Fruit fly (Drosophila melanogaster) whole organism, embryonic: ENCODE results near the gene Ctr1B.

Experiments used
- ATbp ChIP-seq: fragments of 200-800 bp; sonication (Bioruptor generic); optimal IDR thresholded peaks from 2 replicates; lab custom pipeline; 2017; ENCODE audit warnings: missing biosample characterization, mild to moderate bottlenecking, missing genetic modification characterization, missing genetic modification reagents
- Atf6 ChIP-seq: fragments of 200-800 bp; sonication (Bioruptor generic); IDR thresholded peaks from 2 replicates; pipeline ENCODE4 v1.3.6; 2022; ENCODE audit warnings: missing biosample characterization, missing genetic modification characterization
- Awh ChIP-seq: fragments of 200-800 bp; sonication (Bioruptor generic); IDR thresholded peaks from 2 replicates; pipeline ENCODE4, ENCODE4 v1.3.6; 2022; ENCODE audit warnings: missing biosample characterization, missing genetic modification characterization
- B-H2 ChIP-seq: fragments of 200-800 bp; sonication (Bioruptor generic); optimal IDR thresholded peaks from 2 replicates; lab custom pipeline; 2018; ENCODE audit warnings: missing biosample characterization, mild to moderate bottlenecking, missing genetic modification characterization
- CG10147 ChIP-seq: fragments of 200-800 bp; sonication (Bioruptor generic); optimal IDR thresholded peaks from 2 replicates; lab custom pipeline; 2019; ENCODE audit warnings: missing biosample characterization, mild to moderate bottlenecking, missing genetic modification characterization, moderate library complexity
- CG10267 ChIP-seq: fragments of 200-800 bp; sonication (Bioruptor generic); optimal IDR thresholded peaks from 2 replicates; lab custom pipeline; 2018; ENCODE audit warnings: missing biosample characterization, mild to moderate bottlenecking, missing genetic modification characterization, moderate library complexity
- CG11247 ChIP-seq: fragments of 200-800 bp; sonication (Bioruptor generic); IDR thresholded peaks from 2 replicates; pipeline ENCODE4 v1.3.6; 2022; ENCODE audit warnings: missing biosample characterization, missing genetic modification characterization
- CG12942 ChIP-seq: fragments of 200-800 bp; sonication (Bioruptor generic); optimal IDR thresholded peaks from 3 replicates; lab custom pipeline; 2016; ENCODE audit warnings: missing biosample characterization, missing genetic modification characterization
- CG13287 ChIP-seq: fragments of 200-800 bp; sonication (Bioruptor generic); IDR thresholded peaks from 2 replicates; pipeline ENCODE4 v1.3.6; 2022; ENCODE audit warnings: missing biosample characterization, missing genetic modification characterization; ENCODE audit not compliant: partially characterized antibody
- CG1603 ChIP-seq: fragments of 200-800 bp; sonication (Bioruptor generic); optimal IDR thresholded peaks from 2 replicates; lab custom pipeline; 2019; ENCODE audit warnings: missing biosample characterization, mild to moderate bottlenecking, missing genetic modification characterization, moderate library complexity
- CG16813 ChIP-seq: fragments of 200-800 bp; sonication (Bioruptor generic); IDR thresholded peaks from 3 replicates; pipeline ENCODE4 v1.3.6; 2022; ENCODE audit warnings: missing biosample characterization, missing genetic modification characterization; ENCODE audit not compliant: partially characterized antibody
- CG2120 ChIP-seq: fragments of 200-800 bp; sonication (Bioruptor generic); optimal IDR thresholded peaks from 3 replicates; lab custom pipeline; 2016; ENCODE audit warnings: missing biosample characterization, missing genetic modification characterization
- CG2199 ChIP-seq: fragments of 200-800 bp; sonication (Bioruptor generic); IDR thresholded peaks from 3 replicates; pipeline ENCODE4 v1.3.6; 2022; ENCODE audit warnings: missing biosample characterization, missing genetic modification characterization
- CG30403 ChIP-seq: fragments of 200-800 bp; sonication (Bioruptor generic); optimal IDR thresholded peaks from 3 replicates; lab custom pipeline; 2016; ENCODE audit warnings: missing biosample characterization, missing genetic modification characterization
- CG33557 ChIP-seq: fragments of 200-800 bp; sonication (Bioruptor generic); optimal IDR thresholded peaks from 2 replicates; lab custom pipeline; 2019; ENCODE audit warnings: missing biosample characterization, mild to moderate bottlenecking, missing genetic modification characterization, moderate library complexity
- CG34224 ChIP-seq: fragments of 200-800 bp; sonication (Bioruptor generic); IDR thresholded peaks from 3 replicates; pipeline ENCODE4 v1.3.6; 2022; ENCODE audit warnings: missing biosample characterization, missing genetic modification characterization; ENCODE audit not compliant: partially characterized antibody
- CG4360 ChIP-seq: fragments of 200-800 bp; sonication (Bioruptor generic); IDR thresholded peaks from 2 replicates; pipeline ENCODE4 v1.3.6; 2022; ENCODE audit warnings: missing biosample characterization, missing genetic modification characterization
- CG8359 ChIP-seq: fragments of 200-800 bp; sonication (Bioruptor generic); optimal IDR thresholded peaks from 2 replicates; lab custom pipeline; 2017; ENCODE audit warnings: missing biosample characterization, mild to moderate bottlenecking, missing genetic modification characterization, borderline replicate concordance
- CG8924 ChIP-seq: fragments of 200-800 bp; optimal IDR thresholded peaks from 3 replicates; lab custom pipeline; 2019; ENCODE audit warnings: missing biosample characterization, mild to moderate bottlenecking, missing genetic modification characterization, moderate library complexity
- CoRest ChIP-seq: fragments of 200-800 bp; sonication (Bioruptor generic); optimal IDR thresholded peaks from 3 replicates; lab custom pipeline; 2018; ENCODE audit warnings: missing biosample characterization, mild to moderate bottlenecking, missing genetic modification characterization, moderate library complexity
- D19B ChIP-seq: fragments of 200-800 bp; sonication (Bioruptor generic); optimal IDR thresholded peaks from 2 replicates; lab custom pipeline; 2017; ENCODE audit warnings: missing biosample characterization, mild to moderate bottlenecking, missing genetic modification characterization
- Dbx ChIP-seq: fragments of 200-800 bp; sonication (Bioruptor generic); IDR thresholded peaks from 3 replicates; pipeline ENCODE4 v1.3.6; 2022; ENCODE audit warnings: missing biosample characterization, missing genetic modification characterization
- Deaf1 ChIP-seq: fragments of 200-800 bp; optimal IDR thresholded peaks from 3 replicates; lab custom pipeline; 2019; ENCODE audit warnings: missing biosample characterization, mild to moderate bottlenecking, missing genetic modification characterization, moderate library complexity
- Dip3 ChIP-seq: fragments of 200-800 bp; sonication (Bioruptor generic); optimal IDR thresholded peaks from 3 replicates; lab custom pipeline; 2016; ENCODE audit warnings: missing biosample characterization, missing genetic modification characterization
- Dp ChIP-seq: fragments of 200-800 bp; sonication (Bioruptor generic); optimal IDR thresholded peaks from 2 replicates; lab custom pipeline; 2018; ENCODE audit warnings: missing biosample characterization, mild to moderate bottlenecking, missing genetic modification characterization, moderate library complexity
- Fer2 ChIP-seq: fragments of 200-800 bp; sonication (Bioruptor generic); optimal IDR thresholded peaks from 2 replicates; lab custom pipeline; 2018; ENCODE audit warnings: missing biosample characterization, mild to moderate bottlenecking, missing genetic modification characterization, moderate library complexity
- HLH4C ChIP-seq: fragments of 200-800 bp; sonication (Bioruptor generic); IDR thresholded peaks from 3 replicates; pipeline ENCODE4 v1.3.6; 2022; ENCODE audit warnings: missing biosample characterization, missing genetic modification characterization; ENCODE audit not compliant: partially characterized antibody
- HmgZ ChIP-seq: fragments of 200-800 bp; sonication (Bioruptor generic); optimal IDR thresholded peaks from 2 replicates; lab custom pipeline; 2018; ENCODE audit warnings: missing biosample characterization, mild to moderate bottlenecking, missing genetic modification characterization
- Med ChIP-seq: fragments of 200-800 bp; sonication (Bioruptor generic); peaks from one replicate; lab custom pipeline; 2016; ENCODE audit warnings: missing biosample characterization, missing genetic modification characterization, mild to moderate bottlenecking, inconsistent platforms, moderate library complexity
- Nf-YC ChIP-seq: fragments of 200-800 bp; optimal IDR thresholded peaks from 3 replicates; lab custom pipeline; 2019; ENCODE audit warnings: missing biosample characterization, mild to moderate bottlenecking, missing genetic modification characterization, moderate library complexity
- Sox102F ChIP-seq: fragments of 200-800 bp; sonication (Bioruptor generic); optimal IDR thresholded peaks from 2 replicates; lab custom pipeline; 2018; ENCODE audit warnings: missing biosample characterization, mild to moderate bottlenecking, missing genetic modification characterization, moderate library complexity
- Xbp1 ChIP-seq: fragments of 200-800 bp; sonication (Bioruptor generic); optimal IDR thresholded peaks from 3 replicates; lab custom pipeline; 2016; ENCODE audit warnings: missing biosample characterization, mild to moderate bottlenecking, missing genetic modification characterization
- YL-1 ChIP-seq: fragments of 200-800 bp; sonication (Bioruptor generic); optimal IDR thresholded peaks from 3 replicates; lab custom pipeline; 2017; ENCODE audit warnings: missing biosample characterization, mild to moderate bottlenecking, missing genetic modification characterization
- bowl ChIP-seq: fragments of 200-800 bp; sonication (Bioruptor generic); IDR thresholded peaks from 2 replicates; pipeline ENCODE4 v1.3.6; 2022; ENCODE audit warnings: missing biosample characterization, missing genetic modification characterization
- btn ChIP-seq: fragments of 200-800 bp; sonication (Bioruptor generic); optimal IDR thresholded peaks from 2 replicates; lab custom pipeline; 2016; ENCODE audit warnings: missing biosample characterization, missing genetic modification characterization
- chif ChIP-seq, 2 experiments: fragments of 200-800 bp; sonication (Bioruptor generic); optimal IDR thresholded peaks; 3 replicates each; lab custom pipeline; 2016; ENCODE audit warnings: missing biosample characterization in 2 of 2, missing genetic modification characterization in 2 of 2
- ci ChIP-seq: fragments of 200-800 bp; sonication (Bioruptor generic); IDR thresholded peaks from 3 replicates; pipeline ENCODE4 v1.3.6; 2022; ENCODE audit warnings: missing biosample characterization, missing genetic modification characterization
- dm ChIP-seq: fragments of 200-800 bp; sonication (Bioruptor generic); optimal IDR thresholded peaks from 3 replicates; lab custom pipeline; 2016; ENCODE audit warnings: missing biosample characterization, missing genetic modification characterization
- fd64A ChIP-seq: fragments of 200-800 bp; sonication (Bioruptor generic); optimal IDR thresholded peaks from 3 replicates; lab custom pipeline; 2018; ENCODE audit warnings: missing biosample characterization, mild to moderate bottlenecking, missing genetic modification characterization
- gcm2 ChIP-seq: fragments of 200-800 bp; sonication (Bioruptor generic); optimal IDR thresholded peaks from 2 replicates; lab custom pipeline; 2016; ENCODE audit warnings: missing biosample characterization, missing genetic modification characterization
- ken ChIP-seq: fragments of 200-800 bp; sonication (Bioruptor generic); IDR thresholded peaks from 3 replicates; pipeline ENCODE4 v1.3.6; 2022; ENCODE audit warnings: missing biosample characterization, missing genetic modification characterization
- mirr ChIP-seq: fragments of 200-800 bp; sonication (Bioruptor generic); optimal IDR thresholded peaks from 3 replicates; lab custom pipeline; 2018; ENCODE audit warnings: missing biosample characterization, mild to moderate bottlenecking, missing genetic modification characterization
- nerfin-2 ChIP-seq: fragments of 200-800 bp; sonication (Bioruptor generic); IDR thresholded peaks from 2 replicates; pipeline ENCODE4 v1.3.6; 2022; ENCODE audit warnings: missing biosample characterization, missing genetic modification characterization; ENCODE audit not compliant: partially characterized antibody
- pzg ChIP-seq: fragments of 200-800 bp; sonication (Bioruptor generic); optimal IDR thresholded peaks from 3 replicates; lab custom pipeline; 2018; ENCODE audit warnings: missing biosample characterization, mild to moderate bottlenecking, missing genetic modification characterization, moderate library complexity
- ranshi ChIP-seq: fragments of 200-800 bp; sonication (Bioruptor generic); IDR thresholded peaks from 2 replicates; pipeline ENCODE4 v1.3.6; 2022; ENCODE audit warnings: missing biosample characterization, missing genetic modification characterization
- row ChIP-seq: fragments of 200-800 bp; sonication (Bioruptor generic); IDR thresholded peaks from 3 replicates; pipeline ENCODE4 v1.3.6; 2022; ENCODE audit warnings: missing biosample characterization, missing genetic modification characterization
- sc ChIP-seq, 3 experiments: fragments of >200 bp in 2 of 3; fragments of 200-800 bp in 1 of 3; sonication (Bioruptor generic) in 1 of 3; optimal IDR thresholded peaks; 2 replicates in 2 of 3; 3 replicates in 1 of 3; lab custom pipeline; 2017; ENCODE audit warnings: mild to moderate bottlenecking in 1 of 3, missing biosample characterization in 1 of 3, missing genetic modification characterization in 1 of 3, missing genetic modification reagents in 1 of 3
- sug ChIP-seq: fragments of 200-800 bp; optimal IDR thresholded peaks from 2 replicates; lab custom pipeline; 2019; ENCODE audit warnings: missing biosample characterization, mild to moderate bottlenecking, missing genetic modification characterization, moderate library complexity
- zfh1 ChIP-seq: fragments of 200-800 bp; sonication (Bioruptor generic); IDR thresholded peaks from 3 replicates; pipeline ENCODE4 v1.3.6; 2022; ENCODE audit warnings: missing biosample characterization, missing genetic modification characterization
- zfh2 ChIP-seq: fragments of 200-800 bp; sonication (Bioruptor generic); optimal IDR thresholded peaks from 2 replicates; lab custom pipeline; 2016; ENCODE audit warnings: missing biosample characterization, missing genetic modification characterization

The Ctr1B gene

DNA sequence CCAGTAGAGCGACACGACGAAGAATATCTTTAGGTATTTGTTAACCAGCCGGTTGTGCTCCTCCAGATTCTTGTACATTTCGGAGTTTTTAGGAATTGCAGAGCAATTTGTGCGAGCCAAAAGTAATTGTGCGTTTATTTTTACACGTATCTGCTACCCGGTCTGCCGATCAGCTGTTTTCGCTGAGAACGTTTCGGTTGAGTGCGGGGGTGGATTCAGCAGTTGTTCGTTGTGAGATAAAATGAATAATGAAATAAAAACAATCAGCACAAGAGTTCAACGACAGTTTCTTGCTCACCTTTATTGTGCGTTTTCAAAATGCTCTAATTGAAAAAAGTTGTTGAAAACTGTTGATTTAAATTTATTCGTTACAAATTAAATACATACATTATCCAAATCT, 13.6 kb upstream of the Ctr1B start, which contains the start of gene nac (continued):
- TF ChIP-seq CG10147 (GFP tag; lab: Kevin White, UChicago): peak; percentile 15
- no peak for TF ChIP-seq ranshi (GFP tag; lab: Robert Waterston, UW)
- TF ChIP-seq CoRest (tag; lab: Kevin White, UChicago): no peak
- TF ChIP-seq CG8359 (GFP tag; lab: Kevin White, UChicago): no peak
- TF ChIP-seq pzg (GFP tag; lab: Kevin White, UChicago): peak; percentile 9
- peak; percentile 79 for TF ChIP-seq Med (GFP tag; lab: Kevin White, UChicago)
- peak; percentile 41 for TF ChIP-seq HmgZ (tag; lab: Kevin White, UChicago)
- TF ChIP-seq CG34224: no peak; the same call in 2 of the 3 replicates
- 0 out of 2 replicates have a peak, but pooled peaks have one; percentile 46 for TF ChIP-seq Atf6 (GFP tag; lab: Robert Waterston, UW)
- no peak for TF ChIP-seq D19B
- peak; percentile 9 for TF ChIP-seq sug (tag; lab: Kevin White, UChicago)
- peak; percentile 9 for TF ChIP-seq CG1603 (tag; lab: Kevin White, UChicago)
- TF ChIP-seq Deaf1 (tag; lab: Kevin White, UChicago): no peak
- no peak for TF ChIP-seq Awh
- TF ChIP-seq CG4360 (GFP tag; lab: Robert Waterston, UW): no peak
- 0 out of 3 replicates have a peak, but pooled peaks have one; percentile 36 for TF ChIP-seq ci (GFP tag; lab: Robert Waterston, UW)
- TF ChIP-seq sc (optimal IDR thresholded peaks at IDR 0.05; lab: Kevin White, UChicago): no peak
- TF ChIP-seq sc (GFP tag; optimal IDR thresholded peaks at IDR 0.05; lab: Kevin White, UChicago): no peak
- TF ChIP-seq Xbp1: peak; percentile 28
- TF ChIP-seq CG2199 (GFP tag; lab: Robert Waterston, UW): peak; percentile 26; the same call in 1 of the 3 replicates
- peak; percentile 94 for TF ChIP-seq row (GFP tag; lab: Robert Waterston, UW)
- TF ChIP-seq CG11247: peak; percentile 38; the same call in 1 of the 2 replicates
- peak; percentile 35 for TF ChIP-seq CG13287 (GFP tag; lab: Robert Waterston, UW)
- TF ChIP-seq btn (GFP tag; lab: Kevin White, UChicago): no peak
- TF ChIP-seq CG2120 (GFP tag; lab: Kevin White, UChicago): peak; percentile 34
- no peak for TF ChIP-seq ATbp
- TF ChIP-seq, all 482 proteins: peak for 56

DNA sequence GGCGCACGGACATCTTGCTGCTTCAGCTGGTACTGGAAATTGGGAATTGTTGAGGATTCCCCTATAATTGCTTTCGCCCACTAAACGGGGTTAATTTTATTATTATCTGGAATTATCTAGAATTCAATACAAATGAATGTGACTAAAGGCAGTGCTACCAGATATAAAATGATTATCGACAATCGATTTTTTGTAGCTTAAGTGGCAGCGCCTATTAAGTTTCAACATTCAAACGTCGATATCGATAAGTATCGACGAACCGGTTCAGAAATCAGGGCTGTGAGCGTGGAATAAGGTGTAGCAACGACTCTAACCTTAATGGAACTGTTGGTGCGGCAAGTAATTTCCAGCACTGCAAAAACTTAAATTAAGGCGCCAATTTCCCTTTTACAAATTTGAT, 12.3 kb upstream of the Ctr1B start, which contains the start of gene Sgt1:
Sgt1 (minus strand) TSS at position 165 of the 400 bp plus-strand sequence.
- TF ChIP-seq B-H2 (GFP tag; lab: Kevin White, UChicago) (peak; percentile 88), chif (GFP tag; optimal IDR thresholded peaks at IDR 0.05; lab: Kevin White, UChicago) (peak; percentile 4 to 15), ken (GFP tag; lab: Robert Waterston, UW) (0 out of 3 replicates have a peak, but pooled peaks have one; percentile 54), Sox102F (GFP tag; lab: Kevin White, UChicago) (no peak), Dp (peak; percentile 100), CG8924 (peak; percentile 7), fd64A (no peak), zfh1 (GFP tag; lab: Robert Waterston, UW) (peak; percentile 44; the same call in 1 of the 3 replicates), Dip3 (GFP tag; lab: Kevin White, UChicago) (peak; percentile 23), gcm2 (GFP tag; lab: Kevin White, UChicago) (no peak), nerfin-2 (peak; percentile 89), Dbx (GFP tag; lab: Robert Waterston, UW) (0 out of 3 replicates have a peak, but pooled peaks have one; percentile 29), CG16813 (GFP tag; lab: Robert Waterston, UW) (peak; percentile 81), Fer2 (tag; lab: Kevin White, UChicago) (peak; percentile 14), CG10267 (tag; lab: Kevin White, UChicago) (peak; percentile 98), bowl (GFP tag; lab: Robert Waterston, UW) (no peak), YL-1 (GFP tag; lab: Kevin White, UChicago) (peak; percentile 87), CG30403 (GFP tag; lab: Kevin White, UChicago) (peak; percentile 56), HLH4C (GFP tag; lab: Robert Waterston, UW) (peak; percentile 91), zfh2 (GFP tag; lab: Kevin White, UChicago) (peak; percentile 79), Nf-YC (tag; lab: Kevin White, UChicago) (peak; percentile 35), dm (GFP tag; lab: Kevin White, UChicago) (peak; percentile 41), CG33557 (GFP tag; lab: Kevin White, UChicago) (no peak), CG12942 (peak; percentile 18), mirr (GFP tag; lab: Kevin White, UChicago) (no peak)
